Fruit fly (Drosophila melanogaster) whole organism, adult: ENCODE measurements around the gene Whamy.

Source experiments
- CG12768 ChIP-seq: fragments of 200-800 bp; sonication (Bioruptor generic); optimal IDR thresholded peaks from 2 replicates; lab custom pipeline; 2017; ENCODE audit warnings: missing biosample characterization, missing genetic modification characterization, mild to moderate bottlenecking, moderate library complexity, missing genetic modification reagents
- CG1620 ChIP-seq: fragments of 200-800 bp; sonication (Bioruptor generic); optimal IDR thresholded peaks from 2 replicates; lab custom pipeline; 2016; ENCODE audit warnings: missing biosample characterization, missing genetic modification characterization
- CG7101 ChIP-seq: fragments of 200-800 bp; sonication (Bioruptor generic); optimal IDR thresholded peaks from 2 replicates; lab custom pipeline; 2018; ENCODE audit warnings: missing biosample characterization, mild to moderate bottlenecking, missing genetic modification characterization, moderate library complexity
- Hr96 ChIP-seq: fragments of 200-800 bp; sonication (Bioruptor generic); optimal IDR thresholded peaks from 2 replicates; lab custom pipeline; 2016; ENCODE audit warnings: missing biosample characterization, missing genetic modification characterization
- Mnt ChIP-seq: fragments of 200-800 bp; sonication (Bioruptor generic); optimal IDR thresholded peaks from 2 replicates; lab custom pipeline; 2016; ENCODE audit warnings: missing biosample characterization, mild to moderate bottlenecking, missing genetic modification characterization
- tj ChIP-seq: fragments of 200-800 bp; sonication (Bioruptor generic); optimal IDR thresholded peaks from 3 replicates; lab custom pipeline; 2017; ENCODE audit warnings: missing biosample characterization, mild to moderate bottlenecking, missing genetic modification characterization, moderate library complexity

DNA sequence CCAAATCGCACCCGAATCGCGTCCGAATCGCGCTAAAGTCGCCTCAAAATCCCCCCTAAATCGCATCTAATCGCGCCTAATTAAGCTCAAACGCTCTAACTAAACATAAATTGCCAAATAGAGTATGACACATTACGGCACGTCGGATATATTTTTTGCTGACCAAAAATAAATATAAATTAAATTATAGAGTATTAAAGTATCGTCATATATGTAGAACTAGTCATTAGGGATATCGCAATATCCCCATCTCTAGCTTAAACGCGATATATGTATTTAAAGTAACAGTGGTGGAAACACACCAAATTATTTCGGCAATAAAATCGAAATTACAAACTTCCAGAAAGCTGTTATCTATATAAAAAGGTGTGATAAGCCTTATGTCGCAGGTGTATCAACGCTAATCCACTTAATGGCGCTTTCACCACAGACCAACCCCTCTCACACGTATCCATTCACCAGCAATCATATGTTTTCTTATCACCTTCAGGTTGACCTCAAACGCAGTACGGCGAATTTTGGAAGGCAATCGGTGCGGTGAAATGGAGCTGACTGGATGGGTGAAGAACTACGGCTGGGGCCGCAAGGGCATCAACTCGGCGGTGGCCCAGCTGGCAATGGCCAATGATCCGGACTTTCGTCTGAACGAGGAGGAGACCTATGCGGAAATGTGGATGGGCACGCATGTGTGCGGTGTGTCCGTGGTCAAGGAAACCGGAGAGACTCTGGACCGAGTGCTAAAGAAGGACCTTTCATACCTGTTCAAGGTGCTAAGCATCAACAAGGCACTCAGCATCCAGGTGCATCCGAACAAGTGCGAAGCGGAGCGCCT, 14.6 kb downstream of the Whamy start, which contains the start of gene Mpi:
- TF ChIP-seq Mnt (peak; percentile 43), CG12768 (GFP tag; lab: Kevin White, UChicago) (peak; percentile 44), CG7101 (tag; lab: Kevin White, UChicago) (peak; percentile 2), Hr96 (GFP tag; lab: Kevin White, UChicago) (no peak), CG1620 (peak; percentile 23), tj (GFP tag; lab: Kevin White, UChicago) (peak; percentile 38)
